Fruit fly (Drosophila melanogaster) whole organism, embryonic: ENCODE data around the gene PIG-C.

Source experiments
- Bgb ChIP-seq: fragments of 200-800 bp; sonication (Bioruptor generic); IDR thresholded peaks from 2 replicates; pipeline ENCODE4 v1.3.6; 2022; ENCODE audit warnings: missing biosample characterization, missing genetic modification characterization; ENCODE audit not compliant: partially characterized antibody
- CG10462 ChIP-seq: fragments of 200-800 bp; sonication (Bioruptor generic); optimal IDR thresholded peaks from 2 replicates; lab custom pipeline; 2016; ENCODE audit warnings: missing biosample characterization, missing genetic modification characterization
- CG11560 ChIP-seq: fragments of 200-800 bp; sonication (Bioruptor generic); IDR thresholded peaks from 3 replicates; pipeline ENCODE4 v1.3.6; 2022; ENCODE audit warnings: missing biosample characterization, missing genetic modification characterization
- CG12299 ChIP-seq: fragments of 200-800 bp; sonication (Bioruptor generic); optimal IDR thresholded peaks from 2 replicates; lab custom pipeline; 2018; ENCODE audit warnings: missing biosample characterization, mild to moderate bottlenecking, missing genetic modification characterization
- CG13894 ChIP-seq: fragments of 200-800 bp; sonication (Bioruptor generic); optimal IDR thresholded peaks from 3 replicates; lab custom pipeline; 2018; ENCODE audit warnings: missing biosample characterization, mild to moderate bottlenecking, missing genetic modification characterization, moderate library complexity
- CG15479 ChIP-seq: fragments of 200-800 bp; sonication (Bioruptor generic); optimal IDR thresholded peaks from 3 replicates; lab custom pipeline; 2019; ENCODE audit warnings: missing biosample characterization, mild to moderate bottlenecking, missing genetic modification characterization, moderate library complexity
- CG15696 ChIP-seq: fragments of 200-800 bp; sonication (Bioruptor generic); optimal IDR thresholded peaks from 2 replicates; lab custom pipeline; 2019; ENCODE audit warnings: missing biosample characterization, mild to moderate bottlenecking, missing genetic modification characterization, moderate library complexity
- CG2120 ChIP-seq: fragments of 200-800 bp; sonication (Bioruptor generic); optimal IDR thresholded peaks from 3 replicates; lab custom pipeline; 2016; ENCODE audit warnings: missing biosample characterization, missing genetic modification characterization
- CG30403 ChIP-seq: fragments of 200-800 bp; sonication (Bioruptor generic); optimal IDR thresholded peaks from 3 replicates; lab custom pipeline; 2016; ENCODE audit warnings: missing biosample characterization, missing genetic modification characterization
- CG30431 ChIP-seq: fragments of 200-800 bp; sonication (Bioruptor generic); optimal IDR thresholded peaks from 2 replicates; lab custom pipeline; 2017; ENCODE audit warnings: missing biosample characterization, missing genetic modification characterization
- CG31365 ChIP-seq: fragments of 200-800 bp; sonication (Bioruptor generic); optimal IDR thresholded peaks from 2 replicates; lab custom pipeline; 2018; ENCODE audit warnings: missing biosample characterization, mild to moderate bottlenecking, missing genetic modification characterization
- CG31441 ChIP-seq: fragments of 200-800 bp; sonication (Bioruptor generic); IDR thresholded peaks from 2 replicates; pipeline ENCODE4 v1.3.6; 2022; ENCODE audit warnings: missing biosample characterization, missing genetic modification characterization
- CG33557 ChIP-seq: fragments of 200-800 bp; sonication (Bioruptor generic); optimal IDR thresholded peaks from 2 replicates; lab custom pipeline; 2019; ENCODE audit warnings: missing biosample characterization, mild to moderate bottlenecking, missing genetic modification characterization, moderate library complexity
- CG4617 ChIP-seq: fragments of 200-800 bp; sonication (Bioruptor generic); optimal IDR thresholded peaks from 3 replicates; lab custom pipeline; 2016; ENCODE audit warnings: missing biosample characterization, missing genetic modification characterization, borderline replicate concordance
- CG6254 ChIP-seq: fragments of 200-800 bp; sonication (Bioruptor generic); optimal IDR thresholded peaks from 3 replicates; lab custom pipeline; 2017; ENCODE audit warnings: mild to moderate bottlenecking, missing biosample characterization, missing genetic modification reagents, missing genetic modification characterization
- CG7745 ChIP-seq: fragments of 200-800 bp; sonication (Bioruptor generic); optimal IDR thresholded peaks from 2 replicates; lab custom pipeline; 2018; ENCODE audit warnings: missing biosample characterization, mild to moderate bottlenecking, missing genetic modification characterization, moderate library complexity
- CG8281 ChIP-seq: fragments of 200-800 bp; sonication (Bioruptor generic); optimal IDR thresholded peaks from 2 replicates; lab custom pipeline; 2018; ENCODE audit warnings: missing biosample characterization, mild to moderate bottlenecking, missing genetic modification characterization, moderate library complexity
- CG8765 ChIP-seq: fragments of 200-800 bp; sonication (Bioruptor generic); IDR thresholded peaks from 2 replicates; pipeline ENCODE4 v1.3.6; 2022; ENCODE audit warnings: missing biosample characterization, missing genetic modification characterization
- D ChIP-seq, 2 experiments: fragments of 200-800 bp in 1 of 2; fragments of >200 bp in 1 of 2; sonication (Bioruptor generic) in 1 of 2; optimal IDR thresholded peaks; 2 replicates in 1 of 2; 3 replicates in 1 of 2; lab custom pipeline; 2017; ENCODE audit warnings: mild to moderate bottlenecking in 1 of 2, missing biosample characterization in 1 of 2, missing genetic modification characterization in 1 of 2, missing genetic modification reagents in 1 of 2
- HLH54F ChIP-seq: fragments of 200-800 bp; sonication (Bioruptor generic); optimal IDR thresholded peaks from 3 replicates; lab custom pipeline; 2016; ENCODE audit warnings: missing biosample characterization, missing genetic modification characterization
- Myb ChIP-seq: fragments of 200-800 bp; sonication (Bioruptor generic); optimal IDR thresholded peaks from 2 replicates; lab custom pipeline; 2016; ENCODE audit warnings: missing biosample characterization, missing genetic modification characterization
- Opbp ChIP-seq: fragments of 200-800 bp; sonication (Bioruptor generic); IDR thresholded peaks from 3 replicates; pipeline ENCODE4 v1.3.6; 2022; ENCODE audit warnings: missing biosample characterization, missing genetic modification characterization; ENCODE audit not compliant: partially characterized antibody
- Scr ChIP-seq: fragments of 200-800 bp; sonication (Bioruptor generic); IDR thresholded peaks from 2 replicates; pipeline ENCODE4 v1.3.6; 2022; ENCODE audit warnings: missing biosample characterization, missing genetic modification characterization; ENCODE audit not compliant: partially characterized antibody
- Sry-δ ChIP-seq: fragments of 200-800 bp; sonication (Bioruptor generic); optimal IDR thresholded peaks from 2 replicates; lab custom pipeline; 2016; ENCODE audit warnings: missing biosample characterization, missing genetic modification characterization
- Stat92E ChIP-seq, 3 experiments: fragments of >200 bp in 2 of 3; fragments of 200-800 bp in 1 of 3; sonication (Bioruptor generic) in 1 of 3; optimal IDR thresholded peaks; 2 replicates each; lab custom pipeline; 2017 to 2019; ENCODE audit warnings: missing biosample characterization in 3 of 3, missing genetic modification characterization in 3 of 3, mild to moderate bottlenecking in 1 of 3, moderate library complexity in 1 of 3
- cad ChIP-seq: fragments of >200 bp; optimal IDR thresholded peaks from 2 replicates; lab custom pipeline; 2017; ENCODE audit warnings: missing biosample characterization, missing genetic modification characterization
- cwo ChIP-seq: fragments of 200-800 bp; sonication (Bioruptor generic); optimal IDR thresholded peaks from 3 replicates; lab custom pipeline; 2017; ENCODE audit warnings: missing biosample characterization, missing genetic modification characterization, mild to moderate bottlenecking, moderate library complexity, missing genetic modification reagents
- dm ChIP-seq: fragments of 200-800 bp; sonication (Bioruptor generic); optimal IDR thresholded peaks from 3 replicates; lab custom pipeline; 2016; ENCODE audit warnings: missing biosample characterization, missing genetic modification characterization
- ewg ChIP-seq: fragments of 200-800 bp; sonication (Bioruptor generic); optimal IDR thresholded peaks from 3 replicates; lab custom pipeline; 2017; ENCODE audit warnings: mild to moderate bottlenecking, missing biosample characterization, missing genetic modification reagents, missing genetic modification characterization
- fd64A ChIP-seq: fragments of 200-800 bp; sonication (Bioruptor generic); optimal IDR thresholded peaks from 3 replicates; lab custom pipeline; 2018; ENCODE audit warnings: missing biosample characterization, mild to moderate bottlenecking, missing genetic modification characterization
- gcm2 ChIP-seq: fragments of 200-800 bp; sonication (Bioruptor generic); optimal IDR thresholded peaks from 2 replicates; lab custom pipeline; 2016; ENCODE audit warnings: missing biosample characterization, missing genetic modification characterization
- hth ChIP-seq: fragments of >200 bp; optimal IDR thresholded peaks from 2 replicates; lab custom pipeline; 2017; ENCODE audit warnings: inconsistent platforms
- lbe ChIP-seq: fragments of 200-800 bp; sonication (Bioruptor generic); optimal IDR thresholded peaks from 2 replicates; lab custom pipeline; 2016; ENCODE audit warnings: missing biosample characterization, mild to moderate bottlenecking, missing genetic modification characterization
- mld ChIP-seq: fragments of 200-800 bp; sonication (Bioruptor generic); IDR thresholded peaks from 3 replicates; pipeline ENCODE4 v1.3.6; 2022; ENCODE audit warnings: missing biosample characterization, missing genetic modification characterization; ENCODE audit not compliant: partially characterized antibody
- nmo ChIP-seq: fragments of 200-800 bp; sonication (Bioruptor generic); optimal IDR thresholded peaks from 2 replicates; lab custom pipeline; 2018; ENCODE audit warnings: missing biosample characterization, mild to moderate bottlenecking, missing genetic modification characterization, moderate library complexity
- odd ChIP-seq: fragments of 200-800 bp; sonication (Bioruptor generic); optimal IDR thresholded peaks from 2 replicates; lab custom pipeline; 2017; ENCODE audit warnings: missing biosample characterization, mild to moderate bottlenecking, missing genetic modification characterization
- otp ChIP-seq: fragments of 200-800 bp; sonication (Bioruptor generic); IDR thresholded peaks from 3 replicates; pipeline ENCODE4, ENCODE4 v1.3.6; 2022; ENCODE audit warnings: missing biosample characterization, missing genetic modification characterization
- run ChIP-seq: fragments of 200-800 bp; sonication (Bioruptor generic); optimal IDR thresholded peaks from 3 replicates; lab custom pipeline; 2018; ENCODE audit warnings: missing biosample characterization, mild to moderate bottlenecking, missing genetic modification characterization
- sisA ChIP-seq: fragments of 200-800 bp; sonication (Bioruptor generic); IDR thresholded peaks from 2 replicates; pipeline ENCODE4 v1.3.6; 2022; ENCODE audit warnings: missing biosample characterization, missing genetic modification characterization
- slou ChIP-seq: fragments of 200-800 bp; sonication (Bioruptor generic); optimal IDR thresholded peaks from 3 replicates; lab custom pipeline; 2016; ENCODE audit warnings: missing biosample characterization, missing genetic modification characterization
- sr ChIP-seq: fragments of 200-800 bp; sonication (Bioruptor generic); IDR thresholded peaks from 3 replicates; pipeline ENCODE4 v1.3.6; 2022; ENCODE audit warnings: missing biosample characterization, missing genetic modification characterization
- tll ChIP-seq, 2 experiments: fragments of 200-800 bp in 1 of 2; fragments of >200 bp in 1 of 2; sonication (Bioruptor generic) in 1 of 2; optimal IDR thresholded peaks; 2 replicates each; lab custom pipeline; 2017 to 2019; ENCODE audit warnings: missing biosample characterization in 2 of 2, missing genetic modification characterization in 2 of 2, mild to moderate bottlenecking in 1 of 2, moderate library complexity in 1 of 2
- trem ChIP-seq: fragments of 200-800 bp; optimal IDR thresholded peaks from 3 replicates; lab custom pipeline; 2019; ENCODE audit warnings: missing biosample characterization, mild to moderate bottlenecking, missing genetic modification characterization, moderate library complexity

PIG-C gene

DNA sequence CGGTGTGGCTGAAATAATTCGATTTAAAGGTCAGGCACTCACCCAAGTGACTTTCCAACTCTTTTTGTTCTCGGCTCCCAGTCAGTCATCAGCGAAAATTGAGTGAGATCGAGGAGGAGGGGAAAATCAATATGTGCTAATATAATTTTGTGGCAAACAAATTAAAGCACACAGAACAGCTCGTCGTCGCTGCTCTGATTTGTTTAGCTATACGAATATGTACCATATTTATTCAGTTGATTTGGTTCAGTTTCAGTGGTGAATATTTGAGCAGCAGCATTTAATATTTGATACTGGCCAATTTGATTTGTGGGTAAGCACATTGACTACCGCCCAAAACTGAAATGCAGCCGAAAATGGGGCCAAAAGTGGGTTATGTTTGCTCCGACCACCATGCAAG lies 13.6 kb downstream of the PIG-C start (continued):
- TF ChIP-seq sr (GFP tag; lab: Robert Waterston, UW) (no peak), CG6254 (GFP tag; lab: Kevin White, UChicago) (peak; percentile 11), CG10462 (GFP tag; lab: Kevin White, UChicago) (peak; percentile 23), CG11560 (tag; lab: Robert Waterston, UW) (no peak), CG8281 (tag; lab: Kevin White, UChicago) (no peak), trem (tag; lab: Kevin White, UChicago) (no peak), CG15696 (tag; lab: Kevin White, UChicago) (no peak)

dm6 chr3L:3304740-3305139 lies 14.3 kb downstream of the PIG-C start:
- TF ChIP-seq Scr (GFP tag; lab: Robert Waterston, UW): no peak
- TF ChIP-seq CG8765 (GFP tag; lab: Robert Waterston, UW): no peak
- TF ChIP-seq CG7745: no peak
- TF ChIP-seq slou (GFP tag; lab: Kevin White, UChicago): no peak
- no peak for TF ChIP-seq CG2120 (GFP tag; lab: Kevin White, UChicago)
- TF ChIP-seq CG13894 (tag; lab: Kevin White, UChicago): no peak
- TF ChIP-seq CG31365 (tag; lab: Kevin White, UChicago): no peak
- no peak for TF ChIP-seq trem (tag; lab: Kevin White, UChicago)
- peak; percentile 54 for TF ChIP-seq CG15479 (GFP tag; lab: Kevin White, UChicago)
- no peak for TF ChIP-seq sisA (GFP tag; lab: Robert Waterston, UW)
- no peak for TF ChIP-seq HLH54F (GFP tag; lab: Kevin White, UChicago)
- no peak for TF ChIP-seq dm (GFP tag; lab: Kevin White, UChicago)
- no peak for TF ChIP-seq gcm2
- peak in 1 of 2 experiments; percentile 25 for TF ChIP-seq tll (GFP tag; optimal IDR thresholded peaks at IDR 0.05; lab: Kevin White, UChicago)

DNA sequence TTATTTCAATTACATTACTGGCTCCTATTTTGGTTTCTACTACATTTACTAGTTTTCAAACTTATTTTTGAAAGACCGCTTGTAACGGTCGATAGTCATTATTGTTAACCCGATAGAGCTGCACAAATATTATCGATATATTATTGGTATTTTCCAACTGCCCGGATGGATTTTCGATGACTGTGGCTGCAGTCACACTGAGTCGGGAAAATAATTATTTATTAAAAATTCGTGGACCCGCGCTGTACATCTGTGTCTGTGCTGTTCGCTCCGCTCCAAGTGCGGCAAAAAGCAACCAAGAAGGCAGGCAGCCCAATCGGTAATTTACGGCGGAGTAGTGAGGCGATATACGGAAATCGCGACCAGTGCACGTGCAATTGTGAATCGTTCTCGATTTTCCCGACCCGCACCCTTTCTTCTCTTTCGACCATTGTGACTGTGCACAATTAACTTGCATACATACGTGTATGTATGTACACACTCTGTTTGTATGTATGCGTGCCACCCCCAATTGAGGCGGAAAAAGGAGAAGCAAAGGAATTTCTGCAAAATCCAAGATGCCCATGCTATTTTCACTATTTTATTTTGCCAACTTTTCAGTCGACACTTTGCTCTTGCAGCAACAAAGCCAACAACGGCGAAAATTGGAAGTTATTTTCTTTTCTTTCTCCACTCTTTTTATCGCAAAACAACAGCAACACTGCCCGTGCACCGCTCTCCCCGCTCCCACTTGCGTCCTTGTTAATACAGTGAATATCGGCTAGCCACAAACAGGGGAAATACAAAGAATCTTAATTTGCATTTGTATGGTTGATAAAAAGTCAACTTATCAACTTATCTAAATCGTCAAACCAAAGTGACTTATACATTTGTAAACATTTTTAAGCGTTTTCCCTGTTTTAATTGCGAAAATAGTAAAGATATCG lies 15.2 kb downstream of the PIG-C start, which contains the start of gene ZnT63C:
Gene ZnT63C (plus strand): TSS at position 175 of the 926 bp plus-strand sequence.
- TF ChIP-seq cwo (GFP tag; lab: Kevin White, UChicago) (peak; percentile 51), Bgb (GFP tag; lab: Robert Waterston, UW) (peak; percentile 87), nmo (GFP tag; lab: Kevin White, UChicago) (peak; percentile 34), CG15479 (GFP tag; lab: Kevin White, UChicago) (peak; percentile 84), Opbp (GFP tag; lab: Robert Waterston, UW) (peak; percentile 84), CG31441 (GFP tag; lab: Robert Waterston, UW) (no peak), mld (GFP tag; lab: Robert Waterston, UW) (peak; percentile 66), otp (peak; percentile 26; the same call in 1 of the 3 replicates), CG4617 (peak; percentile 82), fd64A (GFP tag; lab: Kevin White, UChicago) (peak; percentile 26), CG33557 (GFP tag; lab: Kevin White, UChicago) (peak; percentile 6), lbe (GFP tag; lab: Kevin White, UChicago) (no peak), CG30403 (GFP tag; lab: Kevin White, UChicago) (no peak), D (optimal IDR thresholded peaks at IDR 0.05; lab: Kevin White, UChicago) (no peak), D (GFP tag; optimal IDR thresholded peaks at IDR 0.05; lab: Kevin White, UChicago) (peak; percentile 6), Myb (GFP tag; lab: Kevin White, UChicago) (peak; percentile 97), cad (GFP tag; lab: Kevin White, UChicago) (no peak), odd (no peak), CG6254 (GFP tag; lab: Kevin White, UChicago) (no peak), Sry-δ (GFP tag; lab: Kevin White, UChicago) (peak; percentile 52), ewg (GFP tag; lab: Kevin White, UChicago) (no peak), CG30431 (no peak), Stat92E (GFP tag; optimal IDR thresholded peaks at IDR 0.05; lab: Kevin White, UChicago) (peak in 1 of 3 experiments; percentile 51), hth (lab: Kevin White, UChicago) (no peak), CG12299 (tag; lab: Kevin White, UChicago) (peak; percentile 7), run (tag; lab: Kevin White, UChicago) (peak; percentile 1)
